Worm (Caenorhabditis elegans) whole organism, L1 larva: ENCODE data around the gene F53C3.3.

ENCODE experiments used
- C16A3.4 ChIP-seq: fragments of 150-350 bp; optimal IDR thresholded peaks from 2 replicates; lab custom pipeline; 2014; ENCODE audit warnings: missing biosample characterization, missing genetic modification characterization
- F16B12.6 ChIP-seq: fragments of 150-350 bp; optimal IDR thresholded peaks from 2 replicates; lab custom pipeline; 2014; ENCODE audit warnings: missing biosample characterization, missing genetic modification characterization
- blmp-1 ChIP-seq: fragments of 150-350 bp; optimal IDR thresholded peaks from 2 replicates; lab custom pipeline; 2014; ENCODE audit warnings: missing biosample characterization, missing genetic modification characterization
- ceh-8 ChIP-seq: fragments of 200-800 bp; sonication (Bioruptor generic); optimal IDR thresholded peaks from 2 replicates; lab custom pipeline; 2018; ENCODE audit warnings: mild to moderate bottlenecking, missing genetic modification characterization, moderate library complexity, missing compliant biosample characterization
- ceh-82 ChIP-seq, 3 experiments: fragments of 150-350 bp in 1 of 3; sonication (generic microtip) in 2 of 3; optimal IDR thresholded peaks; 2 replicates each; lab custom pipeline; 2014 to 2017; ENCODE audit warnings: missing biosample characterization in 3 of 3, missing genetic modification characterization in 3 of 3
- ceh-88 ChIP-seq: fragments of 200-800 bp; sonication (Bioruptor generic); IDR thresholded peaks from 2 replicates; pipeline ENCODE4 v1.3.6; 2022; ENCODE audit warnings: missing genetic modification characterization, missing compliant biosample characterization
- ceh-90 ChIP-seq: sonication (generic microtip); optimal IDR thresholded peaks from 2 replicates; lab custom pipeline; 2016; ENCODE audit warnings: missing genetic modification characterization, missing compliant biosample characterization
- dpl-1 ChIP-seq, 3 experiments: fragments of 150-350 bp in 2 of 3; sonication (generic microtip) in 1 of 3; optimal IDR thresholded peaks; 2 replicates each; lab custom pipeline; 2014 to 2017; ENCODE audit warnings: missing biosample characterization in 3 of 3, missing genetic modification characterization in 3 of 3, missing genetic modification reagents in 3 of 3
- efl-1 ChIP-seq, 4 experiments: fragments of 150-350 bp; optimal IDR thresholded peaks in 3 of 4; peaks in 1 of 4; 1 replicate in 1 of 4; 2 replicates in 3 of 4; lab custom pipeline; 2014; ENCODE audit warnings: missing biosample characterization in 2 of 4, missing genetic modification characterization in 2 of 4, missing genetic modification reagents in 2 of 4
- efl-3 ChIP-seq: fragments of 200-800 bp; sonication (Bioruptor generic); optimal IDR thresholded peaks from 2 replicates; lab custom pipeline; 2018; ENCODE audit warnings: mild to moderate bottlenecking, missing genetic modification characterization, missing compliant biosample characterization
- egl-13 ChIP-seq: sonication (generic microtip); optimal IDR thresholded peaks from 2 replicates; lab custom pipeline; 2016; ENCODE audit warnings: missing genotype, missing genetic modification reagents, missing genetic modification characterization, missing compliant biosample characterization
- elt-3 ChIP-seq, 6 experiments: fragments of 150-350 bp in 1 of 6; sonication (generic microtip); optimal IDR thresholded peaks; 2 replicates each; lab custom pipeline; 2017 to 2018; ENCODE audit warnings: missing biosample characterization in 6 of 6, missing genetic modification characterization in 6 of 6, inconsistent platforms in 1 of 6
- fkh-10 ChIP-seq: sonication (generic microtip); optimal IDR thresholded peaks from 2 replicates; lab custom pipeline; 2017; ENCODE audit warnings: missing biosample characterization, missing genetic modification reagents, missing genetic modification characterization
- fkh-8 ChIP-seq: sonication (generic microtip); optimal IDR thresholded peaks from 2 replicates; lab custom pipeline; 2016; ENCODE audit warnings: mild to moderate bottlenecking, missing genetic modification characterization, missing compliant biosample characterization
- hpl-2 ChIP-seq: fragments of 150-350 bp; optimal IDR thresholded peaks from 2 replicates; lab custom pipeline; 2014; ENCODE audit warnings: missing biosample characterization, missing genetic modification reagents, missing genetic modification characterization
- lin-13 ChIP-seq: fragments of 150-350 bp; optimal IDR thresholded peaks from 2 replicates; lab custom pipeline; 2014; ENCODE audit warnings: missing biosample characterization, missing genetic modification reagents, missing genetic modification characterization
- lin-14 ChIP-seq: fragments of 200-800 bp; sonication (Bioruptor generic); optimal IDR thresholded peaks from 2 replicates; lab custom pipeline; 2018; ENCODE audit warnings: mild to moderate bottlenecking, missing genetic modification characterization, moderate library complexity, missing compliant biosample characterization
- lin-15B ChIP-seq: fragments of 150-350 bp; sonication (generic microtip); optimal IDR thresholded peaks from 3 replicates; lab custom pipeline; 2014; ENCODE audit warnings: missing biosample characterization, missing genetic modification characterization
- lin-35 ChIP-seq, 2 experiments: fragments of 150-350 bp; optimal IDR thresholded peaks; 2 replicates each; lab custom pipeline; 2014; ENCODE audit warnings: missing biosample characterization in 2 of 2, missing genetic modification characterization in 2 of 2, missing genetic modification reagents in 2 of 2
- lin-39 ChIP-seq: fragments of 150-350 bp; optimal IDR thresholded peaks from 2 replicates; lab custom pipeline; 2014; ENCODE audit warnings: missing biosample characterization, missing genetic modification reagents, missing genetic modification characterization
- lir-3 ChIP-seq: sonication (generic microtip); optimal IDR thresholded peaks from 2 replicates; lab custom pipeline; 2016; ENCODE audit warnings: mild to moderate bottlenecking, missing genetic modification characterization, moderate library complexity, missing compliant biosample characterization; ENCODE audit not compliant: poor library complexity
- lsy-2 ChIP-seq, 2 experiments: fragments of 150-350 bp; optimal IDR thresholded peaks; 2 replicates each; lab custom pipeline; 2014; ENCODE audit warnings: missing biosample characterization in 2 of 2, missing genetic modification characterization in 2 of 2
- mdl-1 ChIP-seq, 2 experiments: fragments of 150-350 bp; optimal IDR thresholded peaks; 2 replicates each; lab custom pipeline; 2014 to 2017; ENCODE audit warnings: missing biosample characterization in 2 of 2, missing genetic modification characterization in 2 of 2, inconsistent platforms in 1 of 2
- mef-2 ChIP-seq: fragments of 150-350 bp; optimal IDR thresholded peaks from 2 replicates; lab custom pipeline; 2014; ENCODE audit warnings: missing biosample characterization, missing genetic modification characterization
- mep-1 ChIP-seq: fragments of 150-350 bp; optimal IDR thresholded peaks from 2 replicates; lab custom pipeline; 2014; ENCODE audit warnings: missing biosample characterization, missing genetic modification characterization
- nhr-19 ChIP-seq: fragments of 200-800 bp; sonication (Bioruptor generic); conservative IDR thresholded peaks from 2 replicates; pipeline ENCODE4 v1.3.6; 2022; ENCODE audit warnings: missing genetic modification characterization, missing compliant biosample characterization
- nhr-20 ChIP-seq: sonication (generic microtip); optimal IDR thresholded peaks from 2 replicates; lab custom pipeline; 2016; ENCODE audit warnings: mild to moderate bottlenecking, missing genetic modification characterization, missing compliant biosample characterization
- nhr-237 ChIP-seq: fragments of 150-350 bp; optimal IDR thresholded peaks from 2 replicates; lab custom pipeline; 2014; ENCODE audit warnings: missing biosample characterization, missing genetic modification characterization
- nhr-28 ChIP-seq: fragments of 150-350 bp; optimal IDR thresholded peaks from 2 replicates; lab custom pipeline; 2014; ENCODE audit warnings: missing biosample characterization, missing genetic modification characterization
- nhr-47 ChIP-seq: sonication (generic microtip); optimal IDR thresholded peaks from 2 replicates; lab custom pipeline; 2016; ENCODE audit warnings: mild to moderate bottlenecking, missing genetic modification characterization, moderate library complexity, missing compliant biosample characterization
- nhr-71 ChIP-seq: sonication (generic microtip); optimal IDR thresholded peaks from 2 replicates; lab custom pipeline; 2016; ENCODE audit warnings: mild to moderate bottlenecking, missing genetic modification characterization, moderate library complexity, missing compliant biosample characterization
- nhr-76 ChIP-seq: sonication (generic microtip); optimal IDR thresholded peaks from 2 replicates; lab custom pipeline; 2017; ENCODE audit warnings: missing biosample characterization, missing genetic modification characterization
- nhr-85 ChIP-seq: sonication (generic microtip); peaks from one replicate; lab custom pipeline; 2016; ENCODE audit warnings: missing genetic modification characterization, inconsistent platforms, missing compliant biosample characterization
- nhr-90 ChIP-seq: sonication (generic microtip); optimal IDR thresholded peaks from 2 replicates; lab custom pipeline; 2016; ENCODE audit warnings: mild to moderate bottlenecking, missing genetic modification characterization, missing compliant biosample characterization; ENCODE audit not compliant: poor library complexity
- pqm-1 ChIP-seq: sonication (generic microtip); optimal IDR thresholded peaks from 3 replicates; lab custom pipeline; 2017; ENCODE audit warnings: missing biosample characterization, missing genetic modification characterization
- skn-1 ChIP-seq: fragments of 150-350 bp; optimal IDR thresholded peaks from 2 replicates; lab custom pipeline; 2014; ENCODE audit warnings: missing biosample characterization, missing genetic modification characterization
- snpc-4 ChIP-seq: fragments of 150-350 bp; optimal IDR thresholded peaks from 2 replicates; lab custom pipeline; 2014; ENCODE audit warnings: missing biosample characterization, missing genetic modification characterization
- snu-23 ChIP-seq: sonication (generic microtip); optimal IDR thresholded peaks from 2 replicates; lab custom pipeline; 2016; ENCODE audit warnings: missing genetic modification characterization, missing compliant biosample characterization
- sup-37 ChIP-seq: fragments of 200-800 bp; sonication (Bioruptor generic); optimal IDR thresholded peaks from 2 replicates; lab custom pipeline; 2018; ENCODE audit warnings: mild to moderate bottlenecking, missing genetic modification characterization, missing compliant biosample characterization
- swsn-7 ChIP-seq: sonication (generic microtip); optimal IDR thresholded peaks from 2 replicates; lab custom pipeline; 2016; ENCODE audit warnings: missing genetic modification characterization, missing compliant biosample characterization
- tbx-2 ChIP-seq: sonication (generic microtip); optimal IDR thresholded peaks from 2 replicates; lab custom pipeline; 2016; ENCODE audit warnings: missing genetic modification characterization, missing compliant biosample characterization
- tlp-1 ChIP-seq: fragments of 150-350 bp; optimal IDR thresholded peaks from 2 replicates; lab custom pipeline; 2014; ENCODE audit warnings: missing biosample characterization, missing genetic modification characterization
- xbp-1 ChIP-seq: sonication (generic microtip); optimal IDR thresholded peaks from 2 replicates; lab custom pipeline; 2016; ENCODE audit warnings: missing genetic modification characterization, missing compliant biosample characterization
- zag-1 ChIP-seq: fragments of 150-350 bp; optimal IDR thresholded peaks from 2 replicates; lab custom pipeline; 2014; ENCODE audit warnings: missing biosample characterization, missing genetic modification characterization

Gene F53C3.3

DNA sequence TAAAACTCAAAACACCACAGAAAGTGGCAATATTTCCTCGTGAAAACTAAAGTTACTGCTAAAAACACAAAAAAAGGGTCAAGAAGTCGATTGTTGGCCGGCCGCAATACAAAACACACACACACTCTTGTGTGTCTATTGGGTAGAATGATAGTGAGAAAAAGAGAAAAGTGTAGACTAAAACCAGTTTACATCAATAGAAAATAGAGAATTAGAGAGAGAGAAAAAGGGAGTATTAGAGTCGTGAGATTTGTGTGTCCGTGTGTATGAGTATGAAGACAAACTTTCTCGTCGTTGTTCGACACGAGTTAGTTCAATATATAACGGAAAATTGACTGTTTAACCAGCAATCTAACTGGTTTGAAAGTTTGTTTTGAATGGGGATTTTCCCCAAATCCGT, 26.8 kb downstream of the F53C3.3 start (continued):
- TF ChIP-seq dpl-1 (GFP tag; optimal IDR thresholded peaks at IDR 0.05; lab: Kevin White, UChicago) = peak in 2 of 3 experiments; percentile 26 to 48
- no peak for TF ChIP-seq pqm-1
- no peak for TF ChIP-seq mef-2
- TF ChIP-seq lin-15B (tag; lab: Kevin White, UChicago) = no peak
- TF ChIP-seq lin-14 (GFP tag; lab: Kevin White, UChicago) = peak; percentile 84
- no peak for TF ChIP-seq tlp-1 (tag; lab: Kevin White, UChicago)
- no peak for TF ChIP-seq ceh-8
- TF ChIP-seq nhr-76 (tag; lab: Kevin White, UChicago) = no peak
- TF ChIP-seq zag-1 (tag; lab: Kevin White, UChicago) = no peak
- peak; percentile 80 for TF ChIP-seq blmp-1
- no peak for TF ChIP-seq ceh-88 (GFP tag; lab: Robert Waterston, UW)
- peak; percentile 41 for TF ChIP-seq skn-1 (tag; lab: Kevin White, UChicago)

DNA sequence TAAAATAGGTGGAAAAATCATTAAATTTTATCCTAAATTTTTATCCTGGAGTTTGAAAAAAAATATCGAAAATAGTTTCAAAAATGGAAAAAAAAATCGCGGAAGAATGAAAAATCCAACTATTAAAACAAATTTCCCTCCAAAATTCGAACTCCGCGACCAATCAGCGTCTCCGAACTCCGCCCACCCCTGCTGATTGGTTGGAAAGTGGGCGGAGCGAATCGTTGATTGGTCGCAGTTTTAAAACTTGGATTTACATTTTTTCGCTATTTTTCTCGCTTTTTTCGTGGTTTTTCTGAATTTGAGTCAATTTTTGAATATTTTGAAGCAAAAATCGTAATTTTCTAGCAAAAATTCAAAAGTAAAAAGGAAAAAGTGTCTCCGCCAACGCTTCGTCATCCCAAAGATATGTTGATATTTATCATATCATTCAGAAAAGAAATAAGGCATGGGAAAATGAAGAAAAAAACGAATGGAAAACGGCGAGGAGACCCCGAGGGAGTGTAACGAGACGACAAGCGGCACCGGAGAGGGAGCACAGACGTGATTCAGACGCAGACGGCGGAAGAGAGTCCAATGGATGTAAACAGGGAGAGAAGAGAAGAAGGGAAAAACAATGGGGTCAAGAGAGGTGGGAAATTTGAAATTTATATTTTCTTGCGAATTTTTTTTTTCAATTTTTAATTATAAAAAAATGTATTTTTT, 28.0 kb downstream of the F53C3.3 start:
- TF ChIP-seq F16B12.6 (no peak), xbp-1 (peak; percentile 15), nhr-85 (tag; lab: Kevin White, UChicago) (peak; percentile 67), C16A3.4 (tag; lab: Kevin White, UChicago) (peak; percentile 27), tbx-2 (tag; lab: Kevin White, UChicago) (peak; percentile 15), nhr-237 (no peak), mep-1 (tag; lab: Kevin White, UChicago) (peak; percentile 21), lin-13 (GFP tag; lab: Kevin White, UChicago) (peak; percentile 5), skn-1 (tag; lab: Kevin White, UChicago) (peak; percentile 48), nhr-90 (tag; lab: Kevin White, UChicago) (peak; percentile 30), lir-3 (tag; lab: Kevin White, UChicago) (no peak), sup-37 (no peak), ceh-82 (tag; optimal IDR thresholded peaks at IDR 0.05; lab: Kevin White, UChicago) (peak in 1 of 3 experiments; percentile 48), hpl-2 (no peak), elt-3 (tag; optimal IDR thresholded peaks at IDR 0.05; lab: Kevin White, UChicago) (peak in 1 of 6 experiments; percentile 80), nhr-19 (GFP tag; lab: Robert Waterston, UW) (0 out of 2 replicates have a peak, but pooled peaks have one; percentile 4), fkh-10 (no peak), nhr-47 (tag; lab: Kevin White, UChicago) (no peak), lin-39 (tag; lab: Kevin White, UChicago) (no peak), dpl-1 (GFP tag; optimal IDR thresholded peaks at IDR 0.05; lab: Kevin White, UChicago) (peak; percentile 39 to 70 (median 65)), snu-23 (peak; percentile 59), swsn-7 (tag; lab: Kevin White, UChicago) (peak; percentile 45), lin-14 (GFP tag; lab: Kevin White, UChicago) (peak; percentile 83), egl-13 (tag; lab: Kevin White, UChicago) (no peak), lsy-2 (tag; optimal IDR thresholded peaks at IDR 0.05; lab: Kevin White, UChicago) (peak; percentile 53 to 54), lin-35 (GFP tag; optimal IDR thresholded peaks at IDR 0.05; lab: Kevin White, UChicago) (peak; percentile 38 to 74), fkh-8 (tag; lab: Kevin White, UChicago) (peak; percentile 2), ceh-90 (no peak), nhr-28 (tag; lab: Kevin White, UChicago) (no peak), mdl-1 (tag; optimal IDR thresholded peaks at IDR 0.05; lab: Kevin White, UChicago) (peak in 1 of 2 experiments; percentile 62), efl-3 (GFP tag; lab: Kevin White, UChicago) (no peak), nhr-20 (tag; lab: Kevin White, UChicago) (peak; percentile 65), efl-1 (optimal IDR thresholded peaks at IDR 0.05; lab: Kevin White, UChicago) (peak; percentile 49 to 63), efl-1 (GFP tag; optimal IDR thresholded peaks at IDR 0.05 in 1 of 2; lab: Kevin White, UChicago) (peak; percentile 66 to 93), blmp-1 (peak; percentile 91), nhr-71 (tag; lab: Kevin White, UChicago) (peak; percentile 73), snpc-4 (tag; lab: Kevin White, UChicago) (no peak)
